Fruit fly (Drosophila melanogaster) whole organism, embryonic: Measurements from ENCODE around the gene CG14237.

Source experiments
- Ada2b ChIP-seq: fragments of 200-800 bp; sonication (Bioruptor generic); IDR thresholded peaks from 2 replicates; pipeline ENCODE4 v1.3.6; 2022; ENCODE audit warnings: missing biosample characterization, missing genetic modification characterization
- Asciz ChIP-seq: fragments of 200-800 bp; sonication (Bioruptor generic); optimal IDR thresholded peaks from 2 replicates; lab custom pipeline; 2017; ENCODE audit warnings: missing biosample characterization, mild to moderate bottlenecking, missing genetic modification characterization, missing genetic modification reagents
- CG11696 ChIP-seq: fragments of 200-800 bp; sonication (Bioruptor generic); IDR thresholded peaks from 2 replicates; pipeline ENCODE4 v1.3.6; 2022; ENCODE audit warnings: missing biosample characterization, missing genetic modification characterization
- CG12104 ChIP-seq: fragments of 200-800 bp; sonication (Bioruptor generic); optimal IDR thresholded peaks from 3 replicates; lab custom pipeline; 2016; ENCODE audit warnings: missing biosample characterization, missing genetic modification characterization
- CG13424 ChIP-seq: fragments of 200-800 bp; sonication (Bioruptor generic); optimal IDR thresholded peaks from 2 replicates; lab custom pipeline; 2019; ENCODE audit warnings: missing biosample characterization, mild to moderate bottlenecking, missing genetic modification characterization, moderate library complexity
- CG13775 ChIP-seq: fragments of 200-800 bp; sonication (Bioruptor generic); optimal IDR thresholded peaks from 3 replicates; lab custom pipeline; 2017; ENCODE audit warnings: missing biosample characterization, mild to moderate bottlenecking, missing genetic modification characterization
- CG15696 ChIP-seq: fragments of 200-800 bp; sonication (Bioruptor generic); optimal IDR thresholded peaks from 2 replicates; lab custom pipeline; 2019; ENCODE audit warnings: missing biosample characterization, mild to moderate bottlenecking, missing genetic modification characterization, moderate library complexity
- CG16779 ChIP-seq: fragments of 200-800 bp; sonication (Bioruptor generic); IDR thresholded peaks from 2 replicates; pipeline ENCODE4 v1.3.6; 2022; ENCODE audit warnings: missing biosample characterization, missing genetic modification characterization
- CG2129 ChIP-seq: fragments of 200-800 bp; sonication (Bioruptor generic); IDR thresholded peaks from 2 replicates; pipeline ENCODE4 v1.3.6; 2022; ENCODE audit warnings: missing biosample characterization, missing genetic modification characterization; ENCODE audit not compliant: partially characterized antibody
- CG2678 ChIP-seq: fragments of 200-800 bp; sonication (Bioruptor generic); optimal IDR thresholded peaks from 3 replicates; lab custom pipeline; 2019; ENCODE audit warnings: missing biosample characterization, mild to moderate bottlenecking, missing genetic modification characterization, moderate library complexity
- CG3995 ChIP-seq: fragments of 200-800 bp; sonication (Bioruptor generic); optimal IDR thresholded peaks from 3 replicates; lab custom pipeline; 2016; ENCODE audit warnings: missing biosample characterization, missing genetic modification characterization
- CG6654 ChIP-seq: fragments of 200-800 bp; sonication (Bioruptor generic); optimal IDR thresholded peaks from 2 replicates; lab custom pipeline; 2017; ENCODE audit warnings: missing biosample characterization, mild to moderate bottlenecking, missing genetic modification characterization
- CG6791 ChIP-seq: fragments of 200-800 bp; sonication (Bioruptor generic); IDR thresholded peaks from 3 replicates; pipeline ENCODE4 v1.3.6; 2022; ENCODE audit warnings: missing biosample characterization, missing genetic modification characterization; ENCODE audit not compliant: partially characterized antibody
- CG7745 ChIP-seq: fragments of 200-800 bp; sonication (Bioruptor generic); optimal IDR thresholded peaks from 2 replicates; lab custom pipeline; 2018; ENCODE audit warnings: missing biosample characterization, mild to moderate bottlenecking, missing genetic modification characterization, moderate library complexity
- CG8089 ChIP-seq: fragments of 200-800 bp; sonication (Bioruptor generic); optimal IDR thresholded peaks from 3 replicates; lab custom pipeline; 2016; ENCODE audit warnings: missing biosample characterization, missing genetic modification characterization
- CG8281 ChIP-seq: fragments of 200-800 bp; sonication (Bioruptor generic); optimal IDR thresholded peaks from 2 replicates; lab custom pipeline; 2018; ENCODE audit warnings: missing biosample characterization, mild to moderate bottlenecking, missing genetic modification characterization, moderate library complexity
- CG8290 ChIP-seq, 3 experiments: fragments of 200-800 bp; sonication (Bioruptor generic); optimal IDR thresholded peaks; 2 replicates each; lab custom pipeline; 2016 to 2019; ENCODE audit warnings: missing biosample characterization in 3 of 3, missing genetic modification characterization in 3 of 3, mild to moderate bottlenecking in 2 of 3, moderate library complexity in 1 of 3
- CkIIα-i1 ChIP-seq: fragments of 200-800 bp; sonication (Bioruptor generic); IDR thresholded peaks from 2 replicates; pipeline ENCODE4 v1.3.6; 2022; ENCODE audit warnings: missing biosample characterization, missing genetic modification characterization
- Dbx ChIP-seq: fragments of 200-800 bp; sonication (Bioruptor generic); IDR thresholded peaks from 3 replicates; pipeline ENCODE4 v1.3.6; 2022; ENCODE audit warnings: missing biosample characterization, missing genetic modification characterization
- Dek ChIP-seq: fragments of 200-800 bp; sonication (Bioruptor generic); optimal IDR thresholded peaks from 3 replicates; lab custom pipeline; 2019; ENCODE audit warnings: missing biosample characterization, mild to moderate bottlenecking, missing genetic modification characterization, moderate library complexity
- Dfd ChIP-seq, 2 experiments: fragments of >200 bp; optimal IDR thresholded peaks; 2 replicates each; lab custom pipeline; 2017; ENCODE audit warnings: missing biosample characterization in 2 of 2, missing genetic modification characterization in 2 of 2
- Dref ChIP-seq: fragments of 200-800 bp; sonication (Bioruptor generic); IDR thresholded peaks from 2 replicates; pipeline ENCODE4 v1.3.6; 2022; ENCODE audit warnings: missing biosample characterization, missing genetic modification characterization
- E2f2 ChIP-seq: fragments of 200-800 bp; sonication (Bioruptor generic); IDR thresholded peaks from 2 replicates; pipeline ENCODE4 v1.3.6; 2022; ENCODE audit warnings: missing biosample characterization, missing genetic modification characterization
- HmgZ ChIP-seq: fragments of 200-800 bp; sonication (Bioruptor generic); optimal IDR thresholded peaks from 2 replicates; lab custom pipeline; 2018; ENCODE audit warnings: missing biosample characterization, mild to moderate bottlenecking, missing genetic modification characterization
- Hr78 ChIP-seq, 2 experiments: fragments of 200-800 bp in 1 of 2; fragments of >200 bp in 1 of 2; sonication (Bioruptor generic) in 1 of 2; optimal IDR thresholded peaks; 2 replicates each; lab custom pipeline; 2017 to 2019; ENCODE audit warnings: missing biosample characterization in 2 of 2, missing genetic modification characterization in 2 of 2, mild to moderate bottlenecking in 1 of 2, moderate library complexity in 1 of 2
- MESR4 ChIP-seq: fragments of 200-800 bp; sonication (Bioruptor generic); optimal IDR thresholded peaks from 2 replicates; lab custom pipeline; 2018; ENCODE audit warnings: missing biosample characterization, mild to moderate bottlenecking, missing genetic modification characterization, moderate library complexity
- Myb ChIP-seq: fragments of 200-800 bp; sonication (Bioruptor generic); optimal IDR thresholded peaks from 2 replicates; lab custom pipeline; 2016; ENCODE audit warnings: missing biosample characterization, missing genetic modification characterization
- Nf-YC ChIP-seq: fragments of 200-800 bp; optimal IDR thresholded peaks from 3 replicates; lab custom pipeline; 2019; ENCODE audit warnings: missing biosample characterization, mild to moderate bottlenecking, missing genetic modification characterization, moderate library complexity
- Poxn ChIP-seq: fragments of 200-800 bp; sonication (Bioruptor generic); IDR thresholded peaks from 2 replicates; pipeline ENCODE4 v1.3.6; 2022; ENCODE audit warnings: missing biosample characterization, missing genetic modification characterization
- Sox102F ChIP-seq: fragments of 200-800 bp; sonication (Bioruptor generic); optimal IDR thresholded peaks from 2 replicates; lab custom pipeline; 2018; ENCODE audit warnings: missing biosample characterization, mild to moderate bottlenecking, missing genetic modification characterization, moderate library complexity
- Sry-β ChIP-seq: fragments of 200-800 bp; sonication (Bioruptor generic); optimal IDR thresholded peaks from 2 replicates; lab custom pipeline; 2018; ENCODE audit warnings: missing biosample characterization, mild to moderate bottlenecking, missing genetic modification characterization, moderate library complexity
- Sry-δ ChIP-seq: fragments of 200-800 bp; sonication (Bioruptor generic); optimal IDR thresholded peaks from 2 replicates; lab custom pipeline; 2016; ENCODE audit warnings: missing biosample characterization, missing genetic modification characterization
- cwo ChIP-seq: fragments of 200-800 bp; sonication (Bioruptor generic); optimal IDR thresholded peaks from 3 replicates; lab custom pipeline; 2017; ENCODE audit warnings: missing biosample characterization, missing genetic modification characterization, mild to moderate bottlenecking, moderate library complexity, missing genetic modification reagents
- dati ChIP-seq: fragments of 200-800 bp; sonication (Bioruptor generic); IDR thresholded peaks from 2 replicates; pipeline ENCODE4 v1.3.6; 2022; ENCODE audit warnings: missing biosample characterization, missing genetic modification characterization
- emc ChIP-seq: fragments of 200-800 bp; sonication (Bioruptor generic); optimal IDR thresholded peaks from 2 replicates; lab custom pipeline; 2016; ENCODE audit warnings: missing biosample characterization, missing genetic modification characterization
- eyg ChIP-seq: fragments of 200-800 bp; sonication (Bioruptor generic); optimal IDR thresholded peaks from 3 replicates; lab custom pipeline; 2016; ENCODE audit warnings: missing biosample characterization, missing genetic modification characterization
- jing ChIP-seq: fragments of 200-800 bp; sonication (Bioruptor generic); optimal IDR thresholded peaks from 2 replicates; lab custom pipeline; 2018; ENCODE audit warnings: missing biosample characterization, mild to moderate bottlenecking, missing genetic modification characterization
- knrl ChIP-seq: fragments of 200-800 bp; sonication (Bioruptor generic); IDR thresholded peaks from 3 replicates; pipeline ENCODE4 v1.3.6; 2022; ENCODE audit warnings: missing biosample characterization, missing genetic modification characterization; ENCODE audit not compliant: partially characterized antibody
- luna ChIP-seq: fragments of 200-800 bp; sonication (Bioruptor generic); optimal IDR thresholded peaks from 2 replicates; lab custom pipeline; 2016; ENCODE audit warnings: missing biosample characterization, missing genetic modification characterization
- p53 ChIP-seq: fragments of 200-800 bp; sonication (Bioruptor generic); optimal IDR thresholded peaks from 2 replicates; lab custom pipeline; 2016; ENCODE audit warnings: missing biosample characterization, missing genetic modification characterization
- pum ChIP-seq: fragments of 200-800 bp; sonication (Bioruptor generic); optimal IDR thresholded peaks from 2 replicates; lab custom pipeline; 2016; ENCODE audit warnings: missing biosample characterization, missing genetic modification characterization
- repo ChIP-seq: fragments of 200-800 bp; sonication (Bioruptor generic); optimal IDR thresholded peaks from 2 replicates; lab custom pipeline; 2016; ENCODE audit warnings: missing biosample characterization, missing genetic modification characterization
- stwl ChIP-seq: fragments of 200-800 bp; sonication (Bioruptor generic); optimal IDR thresholded peaks from 3 replicates; lab custom pipeline; 2018; ENCODE audit warnings: missing biosample characterization, mild to moderate bottlenecking, missing genetic modification characterization, moderate library complexity
- tgo ChIP-seq: fragments of 200-800 bp; sonication (Bioruptor generic); IDR thresholded peaks from 3 replicates; pipeline ENCODE4 v1.3.6; 2022; ENCODE audit warnings: missing biosample characterization, missing genetic modification characterization
- trem ChIP-seq: fragments of 200-800 bp; optimal IDR thresholded peaks from 3 replicates; lab custom pipeline; 2019; ENCODE audit warnings: missing biosample characterization, mild to moderate bottlenecking, missing genetic modification characterization, moderate library complexity
- ttk ChIP-seq: fragments of 200-800 bp; sonication (Bioruptor generic); IDR thresholded peaks from 2 replicates; pipeline ENCODE4 v2.1.2; 2022; ENCODE audit warnings: missing biosample characterization, missing genetic modification characterization
- vnd ChIP-seq: fragments of 200-800 bp; sonication (Bioruptor generic); IDR thresholded peaks from 3 replicates; pipeline ENCODE4 v1.3.6; 2022; ENCODE audit warnings: missing biosample characterization, missing genetic modification characterization; ENCODE audit not compliant: partially characterized antibody
- yki ChIP-seq: fragments of >200 bp; optimal IDR thresholded peaks from 3 replicates; lab custom pipeline; 2018
- z ChIP-seq: fragments of 200-800 bp; sonication (Bioruptor generic); IDR thresholded peaks from 3 replicates; pipeline ENCODE4 v1.3.6; 2022; ENCODE audit warnings: missing biosample characterization, missing genetic modification characterization

Gene CG14237

DNA sequence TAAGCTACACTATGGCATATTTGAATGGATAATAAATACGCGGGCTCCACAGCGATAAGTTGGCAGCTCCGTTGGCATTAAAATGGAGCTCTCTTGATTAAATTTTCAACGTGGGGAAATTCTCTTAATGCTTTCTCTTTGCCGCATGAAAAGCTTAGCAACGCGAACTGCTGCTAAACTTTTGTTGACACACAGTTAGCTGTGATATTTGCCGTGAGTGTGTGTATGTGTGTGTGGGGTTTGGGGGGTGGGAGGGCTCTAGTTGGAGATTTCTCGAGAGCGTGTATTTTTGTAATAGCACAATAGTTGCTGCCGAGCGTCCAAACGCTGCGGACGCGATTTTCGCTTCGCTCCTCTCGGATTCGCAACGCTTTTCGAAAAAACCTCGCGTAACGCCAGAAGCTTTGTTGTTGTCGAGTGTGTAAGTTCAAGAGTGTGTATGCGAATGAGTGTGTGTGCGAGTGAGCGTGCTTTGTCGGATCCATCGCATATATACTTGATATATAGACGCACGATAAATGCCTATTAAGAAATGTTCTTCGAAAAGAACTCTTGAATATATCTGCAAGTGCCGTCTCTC is 4.6 kb downstream of the CG14237 start, which contains the start of gene CG5455 (continued):
- no peak for TF ChIP-seq CG13775 (GFP tag; lab: Kevin White, UChicago)
- TF ChIP-seq Dref (GFP tag; lab: Robert Waterston, UW) = no peak
- no peak for TF ChIP-seq CG8281 (tag; lab: Kevin White, UChicago)
- 0 out of 2 replicates have a peak, but pooled peaks have one; percentile 32 for TF ChIP-seq CkIIα-i1
- TF ChIP-seq CG2129 (GFP tag; lab: Robert Waterston, UW) = no peak
- TF ChIP-seq Asciz (GFP tag; lab: Kevin White, UChicago) = peak; percentile 20
- TF ChIP-seq emc (GFP tag; lab: Kevin White, UChicago) = no peak
- TF ChIP-seq eyg (GFP tag; lab: Kevin White, UChicago) = peak; percentile 23
- no peak for TF ChIP-seq Sry-β (GFP tag; lab: Kevin White, UChicago)
- TF ChIP-seq knrl (GFP tag; lab: Robert Waterston, UW) = no peak; the same call in 2 of the 3 replicates
- TF ChIP-seq repo = peak; percentile 11
- no peak for TF ChIP-seq dati (GFP tag; lab: Robert Waterston, UW)
- peak; percentile 17 for TF ChIP-seq CG13424 (tag; lab: Kevin White, UChicago)
- peak; percentile 38 for TF ChIP-seq luna (GFP tag; lab: Kevin White, UChicago)
- TF ChIP-seq pum = no peak
- no peak for TF ChIP-seq CG15696 (tag; lab: Kevin White, UChicago)
- TF ChIP-seq CG8089 (GFP tag; lab: Kevin White, UChicago) = no peak
- TF ChIP-seq CG16779 (GFP tag; lab: Robert Waterston, UW) = peak; percentile 79
- peak; percentile 71 for TF ChIP-seq cwo (GFP tag; lab: Kevin White, UChicago)
- no peak for TF ChIP-seq stwl (tag; lab: Kevin White, UChicago)
- peak; percentile 94 for TF ChIP-seq E2f2 (GFP tag; lab: Robert Waterston, UW)
- no peak for TF ChIP-seq CG12104 (GFP tag; lab: Kevin White, UChicago)
- TF ChIP-seq ttk = no peak
- peak; percentile 84 for TF ChIP-seq HmgZ
- TF ChIP-seq Dfd (GFP tag; optimal IDR thresholded peaks at IDR 0.05; lab: Kevin White, UChicago) = no peak
- no peak for TF ChIP-seq Poxn (GFP tag; lab: Robert Waterston, UW)
- TF ChIP-seq p53 (GFP tag; lab: Kevin White, UChicago) = no peak
- TF ChIP-seq CG7745 = no peak
- TF ChIP-seq Dek (tag; lab: Kevin White, UChicago) = no peak
- peak; percentile 64; the same call in 2 of the 3 replicates for TF ChIP-seq z (GFP tag; lab: Robert Waterston, UW)
- TF ChIP-seq CG3995 = no peak
- TF ChIP-seq CG11696 (GFP tag; lab: Robert Waterston, UW) = 0 out of 2 replicates have a peak, but pooled peaks have one; percentile 19
- TF ChIP-seq Dbx (GFP tag; lab: Robert Waterston, UW) = peak; percentile 89
- TF ChIP-seq CG6791 (GFP tag; lab: Robert Waterston, UW) = 0 out of 3 replicates have a peak, but pooled peaks have one; percentile 49
- TF ChIP-seq vnd (GFP tag; lab: Robert Waterston, UW) = no peak
- TF ChIP-seq Hr78 (GFP tag; optimal IDR thresholded peaks at IDR 0.05; lab: Kevin White, UChicago) = peak in 1 of 2 experiments; percentile 40
- TF ChIP-seq yki (lab: Kevin White, UChicago) = no peak
- peak; percentile 57 for TF ChIP-seq CG2678 (tag; lab: Kevin White, UChicago)
- TF ChIP-seq Myb (GFP tag; lab: Kevin White, UChicago) = no peak
- TF ChIP-seq Sox102F (GFP tag; lab: Kevin White, UChicago) = peak; percentile 7
- TF ChIP-seq jing (GFP tag; lab: Kevin White, UChicago) = no peak
- TF ChIP-seq Ada2b = 0 out of 2 replicates have a peak, but pooled peaks have one; percentile 16
- TF ChIP-seq trem (tag; lab: Kevin White, UChicago) = peak; percentile 96
- TF ChIP-seq CG6654 = no peak
- no peak; the same call in 2 of the 3 replicates for TF ChIP-seq tgo (GFP tag; lab: Robert Waterston, UW)
- no peak for TF ChIP-seq MESR4
- TF ChIP-seq CG8290 (GFP tag; optimal IDR thresholded peaks at IDR 0.05; lab: Kevin White, UChicago) = no peak
- TF ChIP-seq CG8290 (tag; optimal IDR thresholded peaks at IDR 0.05; lab: Kevin White, UChicago) = peak in 1 of 2 experiments; percentile 89
- TF ChIP-seq Sry-δ = no peak
- TF ChIP-seq Nf-YC (tag; lab: Kevin White, UChicago) = peak; percentile 47
